Worm (Caenorhabditis elegans) whole organism, late embryonic: ENCODE measurements around the gene oig-4.

Source experiments
- C38D4.7 ChIP-seq: fragments of 200-800 bp; sonication (Bioruptor generic); optimal IDR thresholded peaks from 2 replicates; lab custom pipeline; 2018; ENCODE audit warnings: mild to moderate bottlenecking, missing genetic modification characterization, moderate library complexity, missing compliant biosample characterization
- F13H6.1 ChIP-seq: sonication (generic microtip); optimal IDR thresholded peaks from 2 replicates; lab custom pipeline; 2016; ENCODE audit warnings: missing genetic modification characterization, missing compliant biosample characterization
- K09A11.1 ChIP-seq: sonication (generic microtip); optimal IDR thresholded peaks from 2 replicates; lab custom pipeline; 2017; ENCODE audit warnings: antibody characterized with exemption, mild to moderate bottlenecking, missing genetic modification characterization, missing compliant biosample characterization; ENCODE audit not compliant: insufficient read depth
- Y22D7AL.16 ChIP-seq: sonication (generic microtip); optimal IDR thresholded peaks from 2 replicates; lab custom pipeline; 2016; ENCODE audit warnings: missing genetic modification characterization, missing compliant biosample characterization
- ahr-1 ChIP-seq: sonication (generic microtip); optimal IDR thresholded peaks from 2 replicates; lab custom pipeline; 2016; ENCODE audit warnings: missing genetic modification characterization, missing compliant biosample characterization
- ama-1 ChIP-seq: fragments of 150-350 bp; optimal IDR thresholded peaks from 2 replicates; lab custom pipeline; 2014
- ceh-14 ChIP-seq: sonication (generic microtip); optimal IDR thresholded peaks from 2 replicates; lab custom pipeline; 2016; ENCODE audit warnings: missing genotype, missing genetic modification characterization, missing compliant biosample characterization
- ceh-18 ChIP-seq: sonication (generic microtip); optimal IDR thresholded peaks from 2 replicates; lab custom pipeline; 2016; ENCODE audit warnings: missing genetic modification characterization, missing compliant biosample characterization
- ceh-19 ChIP-seq: fragments of 200-800 bp; sonication (Bioruptor generic); optimal IDR thresholded peaks from 2 replicates; lab custom pipeline; 2018; ENCODE audit warnings: mild to moderate bottlenecking, missing genetic modification characterization, missing compliant biosample characterization
- ceh-34 ChIP-seq: sonication (generic microtip); optimal IDR thresholded peaks from 2 replicates; lab custom pipeline; 2016; ENCODE audit warnings: mild to moderate bottlenecking, missing genetic modification characterization, missing compliant biosample characterization
- ceh-6 ChIP-seq: fragments of 200-800 bp; sonication (Bioruptor generic); optimal IDR thresholded peaks from 2 replicates; lab custom pipeline; 2018; ENCODE audit warnings: mild to moderate bottlenecking, missing genetic modification characterization, missing compliant biosample characterization
- dmd-4 ChIP-seq: sonication (generic microtip); optimal IDR thresholded peaks from 2 replicates; lab custom pipeline; 2016; ENCODE audit warnings: borderline replicate concordance, missing genetic modification characterization, missing compliant biosample characterization
- elt-2 ChIP-seq: sonication (generic microtip); optimal IDR thresholded peaks from 2 replicates; lab custom pipeline; 2016; ENCODE audit warnings: missing genetic modification reagents, missing genetic modification characterization, missing compliant biosample characterization
- fax-1 ChIP-seq: sonication (generic microtip); optimal IDR thresholded peaks from 2 replicates; lab custom pipeline; 2016; ENCODE audit warnings: missing genotype, missing genetic modification characterization, missing compliant biosample characterization
- hlh-13 ChIP-seq: fragments of 200-800 bp; sonication (Bioruptor generic); optimal IDR thresholded peaks from 2 replicates; lab custom pipeline; 2018; ENCODE audit warnings: mild to moderate bottlenecking, missing genetic modification characterization, missing compliant biosample characterization
- madf-2 ChIP-seq: sonication (generic microtip); optimal IDR thresholded peaks from 2 replicates; lab custom pipeline; 2017; ENCODE audit warnings: missing genetic modification characterization, missing compliant biosample characterization
- pag-3 ChIP-seq: sonication (generic microtip); optimal IDR thresholded peaks from 2 replicates; lab custom pipeline; 2016; ENCODE audit warnings: missing compliant biosample characterization, missing genetic modification characterization, borderline replicate concordance
- pha-4 ChIP-seq: fragments of 150-350 bp; optimal IDR thresholded peaks from 2 replicates; lab custom pipeline; 2018; ENCODE audit warnings: missing biosample characterization, missing genetic modification reagents, missing genetic modification characterization
- pqm-1 ChIP-seq: sonication (generic microtip); optimal IDR thresholded peaks from 2 replicates; lab custom pipeline; 2016; ENCODE audit warnings: missing genetic modification characterization, missing compliant biosample characterization
- tbx-2 ChIP-seq: sonication (generic microtip); optimal IDR thresholded peaks from 2 replicates; lab custom pipeline; 2016; ENCODE audit warnings: missing genetic modification characterization, missing compliant biosample characterization
- unc-86 ChIP-seq: sonication (generic microtip); optimal IDR thresholded peaks from 2 replicates; lab custom pipeline; 2016; ENCODE audit warnings: missing genetic modification characterization, missing compliant biosample characterization

The oig-4 gene

DNA sequence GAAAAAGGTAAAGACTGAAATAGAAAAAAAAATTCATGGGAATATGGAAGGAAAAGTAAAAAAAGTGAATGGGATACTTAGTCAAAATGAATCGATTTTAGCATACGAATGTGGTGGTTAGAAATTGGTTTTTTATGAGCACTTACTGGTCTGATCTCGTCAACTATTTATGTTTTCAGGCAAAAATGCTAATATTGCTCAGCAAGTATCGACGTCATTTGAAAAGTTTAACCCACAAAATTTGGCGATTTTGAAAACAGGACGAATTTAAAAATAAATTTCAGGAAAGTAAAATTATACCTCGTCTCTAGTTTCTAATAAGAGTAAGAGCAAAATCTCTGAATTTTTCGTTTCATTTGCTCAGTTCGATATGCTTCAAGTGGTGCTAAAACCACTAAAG is 29.9 kb downstream of the oig-4 start:
- TF ChIP-seq hlh-13 (GFP tag; lab: Kevin White, UChicago) (no peak), dmd-4 (tag; lab: Kevin White, UChicago) (no peak), C38D4.7 (GFP tag; lab: Kevin White, UChicago) (no peak), pha-4 (tag; lab: Kevin White, UChicago) (no peak), pqm-1 (tag; lab: Kevin White, UChicago) (no peak), F13H6.1 (no peak)
- TF ChIP-seq, all 69 proteins: peak for 0

DNA sequence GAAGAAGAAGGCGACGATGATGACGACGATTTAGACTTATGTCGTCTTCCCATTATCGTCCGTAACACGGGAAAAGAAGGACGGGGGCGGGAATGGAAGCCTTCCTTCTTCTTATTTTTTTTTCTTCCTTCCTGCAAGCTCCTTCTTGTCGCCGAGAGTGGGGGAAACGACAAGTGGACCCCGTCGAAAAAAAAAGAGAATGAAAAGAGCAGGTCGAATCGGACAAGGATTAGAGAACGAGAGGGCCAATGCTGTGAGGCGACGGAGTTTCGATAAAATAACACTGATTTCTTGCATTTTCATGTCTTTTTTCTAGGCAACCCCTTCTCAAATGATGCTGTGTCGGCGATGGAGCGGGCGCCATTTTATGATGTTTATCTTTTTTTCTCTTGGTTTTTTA is 37.8 kb downstream of the oig-4 start, which contains the start of gene pde-4:
TSS of gene pde-4 (minus strand) at position 76 of the 400 bp plus-strand sequence.
- TF ChIP-seq ceh-18 (tag; lab: Kevin White, UChicago) (peak; percentile 16), unc-86 (tag; lab: Kevin White, UChicago) (no peak)
- TF ChIP-seq, all 69 proteins: peak for 1

DNA sequence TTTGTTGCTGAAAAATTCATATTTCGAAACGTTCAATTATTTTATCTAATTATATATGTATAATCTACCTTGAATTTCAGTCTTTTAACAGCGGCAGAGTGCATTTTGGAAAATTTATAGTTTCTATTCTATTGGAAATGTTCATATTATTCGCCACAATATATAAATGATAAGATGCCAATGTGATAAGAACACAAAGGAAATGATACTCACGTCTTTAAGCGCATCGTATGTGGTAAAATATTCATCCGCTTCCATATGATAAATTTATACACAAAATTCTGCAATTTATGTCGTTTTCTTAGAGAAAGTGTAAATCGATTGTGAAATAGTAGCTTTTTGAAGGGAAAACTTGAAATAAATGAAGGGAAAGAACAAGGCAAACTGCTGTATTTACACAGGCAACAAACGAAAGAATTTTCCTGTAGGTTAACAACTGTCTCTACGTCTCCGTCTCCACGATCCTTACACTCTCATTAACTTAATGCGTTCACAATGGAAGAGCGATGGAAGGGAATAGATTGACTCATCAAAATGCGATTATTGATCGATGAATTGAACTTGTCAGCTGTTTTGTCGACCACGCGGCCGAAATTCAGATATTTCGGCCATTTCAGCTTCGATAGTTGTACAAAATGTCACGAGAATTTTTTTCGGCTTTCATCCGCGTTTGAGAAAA is 48.8 kb downstream of the oig-4 start, which contains the start of gene alfa-1:
TSS of gene alfa-1 (minus strand) at position 515 of the 679 bp plus-strand sequence.
- TF ChIP-seq K09A11.1 (tag; lab: Kevin White, UChicago) = no peak
- TF ChIP-seq madf-2 (tag; lab: Kevin White, UChicago) = no peak
- no peak for TF ChIP-seq ceh-19
- peak; percentile 79 for TF ChIP-seq elt-2 (tag; lab: Kevin White, UChicago)

DNA sequence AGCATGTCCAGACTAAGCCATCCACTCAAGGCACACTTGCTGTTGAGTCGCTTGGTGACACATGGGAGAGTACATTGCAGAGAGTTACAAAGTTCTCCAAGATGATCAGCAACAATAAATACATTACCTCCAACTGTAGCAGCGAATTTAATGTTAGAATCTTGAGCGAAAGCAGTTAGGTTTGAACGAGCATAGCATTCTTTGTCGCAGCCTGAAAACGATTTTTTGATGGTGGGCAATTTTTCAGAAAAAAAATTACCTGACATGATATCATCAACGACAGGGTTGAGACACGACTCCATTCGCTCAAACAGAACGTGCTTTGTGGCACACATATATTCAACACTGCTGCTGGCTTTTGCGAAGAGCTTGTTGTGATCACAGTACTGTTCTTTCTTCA is 49.7 kb downstream of the oig-4 start:
- no peak for TF ChIP-seq ceh-6
- TF ChIP-seq ceh-14 = no peak
- no peak for TF ChIP-seq fax-1
- no peak for TF ChIP-seq ama-1 (lab: Kevin White, UChicago)
- no peak for TF ChIP-seq unc-86 (tag; lab: Kevin White, UChicago)
- TF ChIP-seq hlh-13 (GFP tag; lab: Kevin White, UChicago) = no peak
- no peak for TF ChIP-seq F13H6.1
- TF ChIP-seq tbx-2 = no peak
- TF ChIP-seq ceh-34 = no peak
- no peak for TF ChIP-seq ahr-1 (tag; lab: Kevin White, UChicago)
- no peak for TF ChIP-seq pag-3
- no peak for TF ChIP-seq Y22D7AL.16 (tag; lab: Kevin White, UChicago)
- no peak for TF ChIP-seq C38D4.7 (GFP tag; lab: Kevin White, UChicago)
